Worm (Caenorhabditis elegans) whole organism, late embryonic: ENCODE measurements around the gene lmtr-3.

ENCODE experiments used
- Y22D7AL.16 ChIP-seq: sonication (generic microtip); optimal IDR thresholded peaks from 2 replicates; lab custom pipeline; 2016; ENCODE audit warnings: missing genetic modification characterization, missing compliant biosample characterization
- ceh-30 ChIP-seq: fragments of 150-350 bp; optimal IDR thresholded peaks from 2 replicates; lab custom pipeline; 2014; ENCODE audit warnings: missing biosample characterization, missing genetic modification characterization
- che-1 ChIP-seq: sonication (generic microtip); optimal IDR thresholded peaks from 2 replicates; lab custom pipeline; 2016; ENCODE audit warnings: mild to moderate bottlenecking, missing genetic modification characterization, missing compliant biosample characterization
- dmd-4 ChIP-seq: sonication (generic microtip); optimal IDR thresholded peaks from 2 replicates; lab custom pipeline; 2016; ENCODE audit warnings: borderline replicate concordance, missing genetic modification characterization, missing compliant biosample characterization
- elt-2 ChIP-seq: sonication (generic microtip); optimal IDR thresholded peaks from 2 replicates; lab custom pipeline; 2016; ENCODE audit warnings: missing genetic modification reagents, missing genetic modification characterization, missing compliant biosample characterization
- ets-4 ChIP-seq: sonication (generic microtip); optimal IDR thresholded peaks from 2 replicates; lab custom pipeline; 2016; ENCODE audit warnings: missing genetic modification characterization, missing compliant biosample characterization
- fax-1 ChIP-seq: sonication (generic microtip); optimal IDR thresholded peaks from 2 replicates; lab custom pipeline; 2016; ENCODE audit warnings: missing genotype, missing genetic modification characterization, missing compliant biosample characterization
- pag-3 ChIP-seq: sonication (generic microtip); optimal IDR thresholded peaks from 2 replicates; lab custom pipeline; 2016; ENCODE audit warnings: missing compliant biosample characterization, missing genetic modification characterization, borderline replicate concordance
- pat-9 ChIP-seq: fragments of 200-800 bp; sonication (Bioruptor generic); optimal IDR thresholded peaks from 2 replicates; lab custom pipeline; 2018; ENCODE audit warnings: mild to moderate bottlenecking, missing genetic modification characterization, moderate library complexity, missing compliant biosample characterization
- rnt-1 ChIP-seq: sonication (generic microtip); optimal IDR thresholded peaks from 2 replicates; lab custom pipeline; 2016; ENCODE audit warnings: missing genetic modification characterization, missing compliant biosample characterization
- unc-42 ChIP-seq: sonication (generic microtip); optimal IDR thresholded peaks from 2 replicates; lab custom pipeline; 2016; ENCODE audit warnings: missing genotype, missing genetic modification characterization, missing compliant biosample characterization
- unc-55 ChIP-seq: sonication (generic microtip); optimal IDR thresholded peaks from 2 replicates; lab custom pipeline; 2017; ENCODE audit warnings: missing biosample characterization, missing genetic modification reagents, missing genetic modification characterization

DNA sequence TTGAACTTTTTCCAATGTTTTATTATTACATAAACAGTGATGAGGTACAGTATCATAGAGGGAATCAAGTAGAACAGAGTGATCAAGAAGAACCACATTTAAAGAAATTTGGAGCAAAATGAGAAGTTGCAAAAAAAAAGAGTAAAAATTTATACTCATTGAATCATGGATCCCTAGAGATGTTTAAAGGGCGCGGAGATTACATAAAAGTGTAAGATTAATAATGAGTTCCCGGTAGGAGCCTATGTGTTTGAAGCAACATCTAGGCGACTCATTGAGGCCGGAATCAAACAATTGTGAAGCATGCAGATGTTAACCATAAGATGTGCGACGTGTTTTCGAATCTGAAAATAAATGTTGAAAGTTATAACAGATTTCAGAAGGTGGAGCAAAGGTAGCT is 28.3 kb downstream of the lmtr-3 start, which contains the start of gene srg-39:
- TF ChIP-seq che-1 (no peak), elt-2 (tag; lab: Kevin White, UChicago) (no peak), Y22D7AL.16 (no peak), pat-9 (tag; lab: Kevin White, UChicago) (no peak), dmd-4 (tag; lab: Kevin White, UChicago) (no peak), unc-55 (GFP tag; lab: Kevin White, UChicago) (no peak), fax-1 (tag; lab: Kevin White, UChicago) (no peak), ceh-30 (tag; lab: Kevin White, UChicago) (no peak), pag-3 (no peak), rnt-1 (tag; lab: Kevin White, UChicago) (no peak), unc-42 (no peak), ets-4 (tag; lab: Kevin White, UChicago) (no peak)
